Worm (Caenorhabditis elegans) whole organism, late embryonic: Measurements from ENCODE around the gene sdz-38.
A peak's percentile ranks its signal among the peaks of the same experiment; 100 is the strongest.

Source experiments
- F13H6.1 ChIP-seq: sonication (generic microtip); optimal IDR thresholded peaks from 2 replicates; lab custom pipeline; 2016; ENCODE audit warnings: missing genetic modification characterization, missing compliant biosample characterization
- ahr-1 ChIP-seq: sonication (generic microtip); optimal IDR thresholded peaks from 2 replicates; lab custom pipeline; 2016; ENCODE audit warnings: missing genetic modification characterization, missing compliant biosample characterization
- ceh-2 ChIP-seq: sonication (generic microtip); optimal IDR thresholded peaks from 2 replicates; lab custom pipeline; 2016; ENCODE audit warnings: missing genotype, missing genetic modification characterization, missing compliant biosample characterization
- ceh-31 ChIP-seq: sonication (generic microtip); optimal IDR thresholded peaks from 2 replicates; lab custom pipeline; 2016; ENCODE audit warnings: missing genetic modification characterization, missing compliant biosample characterization
- ceh-9 ChIP-seq: sonication (generic microtip); optimal IDR thresholded peaks from 2 replicates; lab custom pipeline; 2016; ENCODE audit warnings: mild to moderate bottlenecking, missing genetic modification characterization, inconsistent platforms, missing compliant biosample characterization
- elt-2 ChIP-seq: sonication (generic microtip); optimal IDR thresholded peaks from 2 replicates; lab custom pipeline; 2016; ENCODE audit warnings: missing genetic modification reagents, missing genetic modification characterization, missing compliant biosample characterization
- fax-1 ChIP-seq: sonication (generic microtip); optimal IDR thresholded peaks from 2 replicates; lab custom pipeline; 2016; ENCODE audit warnings: missing genotype, missing genetic modification characterization, missing compliant biosample characterization
- hlh-13 ChIP-seq: fragments of 200-800 bp; sonication (Bioruptor generic); optimal IDR thresholded peaks from 2 replicates; lab custom pipeline; 2018; ENCODE audit warnings: mild to moderate bottlenecking, missing genetic modification characterization, missing compliant biosample characterization
- lim-6 ChIP-seq: sonication (generic microtip); optimal IDR thresholded peaks from 2 replicates; lab custom pipeline; 2016; ENCODE audit warnings: missing genetic modification characterization, missing compliant biosample characterization
- nhr-11 ChIP-seq: fragments of 150-350 bp; optimal IDR thresholded peaks from 2 replicates; lab custom pipeline; 2014; ENCODE audit warnings: missing biosample characterization, missing genetic modification characterization
- pag-3 ChIP-seq: sonication (generic microtip); optimal IDR thresholded peaks from 2 replicates; lab custom pipeline; 2016; ENCODE audit warnings: missing compliant biosample characterization, missing genetic modification characterization, borderline replicate concordance
- pqm-1 ChIP-seq: sonication (generic microtip); optimal IDR thresholded peaks from 2 replicates; lab custom pipeline; 2016; ENCODE audit warnings: missing genetic modification characterization, missing compliant biosample characterization
- ref-2 ChIP-seq: sonication (generic microtip); optimal IDR thresholded peaks from 2 replicates; lab custom pipeline; 2016; ENCODE audit warnings: missing genetic modification characterization, missing compliant biosample characterization

DNA sequence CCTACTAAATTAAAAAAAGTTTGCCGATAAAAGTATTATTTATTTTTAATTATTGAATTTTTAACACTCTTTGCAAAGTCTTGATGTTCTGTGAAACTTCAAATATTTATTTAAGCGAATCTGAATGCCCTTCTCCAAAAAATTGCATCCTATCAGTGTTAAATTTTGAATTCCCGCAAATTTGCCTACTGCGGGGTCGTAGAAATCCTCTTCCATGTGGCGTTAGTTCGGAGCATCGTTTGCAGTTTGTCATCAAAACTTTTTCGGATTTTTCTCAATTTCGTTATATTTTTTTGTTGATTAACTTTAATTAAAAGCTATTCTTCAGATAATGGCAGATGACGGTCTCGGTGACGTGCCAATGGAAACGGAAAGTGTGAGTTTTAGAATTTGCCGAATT is 41.2 kb downstream of the sdz-38 start, which contains the start of gene ufd-3:
- TF ChIP-seq ceh-9 (tag; lab: Kevin White, UChicago) (no peak), elt-2 (tag; lab: Kevin White, UChicago) (peak; percentile 74), hlh-13 (GFP tag; lab: Kevin White, UChicago) (peak; percentile 29), pqm-1 (tag; lab: Kevin White, UChicago) (peak; percentile 56), ceh-2 (peak; percentile 91), F13H6.1 (tag; lab: Kevin White, UChicago) (peak; percentile 63), ahr-1 (tag; lab: Kevin White, UChicago) (peak; percentile 55), pag-3 (peak; percentile 48), ref-2 (tag; lab: Kevin White, UChicago) (peak; percentile 90), fax-1 (tag; lab: Kevin White, UChicago) (peak; percentile 76), lim-6 (peak; percentile 60), ceh-31 (tag; lab: Kevin White, UChicago) (peak; percentile 98), nhr-11 (tag; lab: Kevin White, UChicago) (peak; percentile 69)
